Fruit fly (Drosophila melanogaster): Measurements from ENCODE around the gene MED7.

MED7 gene

DNA sequence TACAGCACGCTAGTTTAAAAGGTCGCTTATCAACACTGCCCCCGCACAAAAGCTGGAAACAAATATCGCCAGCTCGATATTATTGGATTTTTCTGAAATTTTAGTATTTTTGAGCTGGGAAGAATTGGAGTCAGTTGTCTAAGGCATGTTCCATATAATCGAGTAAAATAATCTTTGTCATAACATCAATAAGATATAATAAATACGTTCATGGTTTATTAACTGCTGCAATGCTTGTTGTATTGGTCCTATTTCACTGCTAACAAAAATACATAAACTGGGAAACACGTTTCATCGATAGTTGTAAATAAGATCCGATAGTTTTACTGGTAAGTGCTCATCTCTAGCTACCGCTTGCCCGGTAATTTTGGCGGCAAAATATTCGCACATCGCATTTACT, 27.4 kb upstream of the MED7 start, which contains the start of the genes Art1 and Mcm5 (continued):
- TF ChIP-seq CG5180 (GFP tag; optimal IDR thresholded peaks at IDR 0.05) (no peak), Pdp1 (GFP tag; optimal IDR thresholded peaks at IDR 0.05) (peak in 1 of 2 experiments; percentile 49), CG9215 (GFP tag; IDR thresholded peaks at IDR 0.05) (peak; percentile 24; the same call in 1 of the 2 replicates), Oaz (GFP tag; IDR thresholded peaks at IDR 0.05) (no peak), otp (GFP tag; IDR thresholded peaks at IDR 0.05) (no peak), trh (GFP tag; optimal IDR thresholded peaks at IDR 0.05) (no peak), CG2712 (tag; optimal IDR thresholded peaks at IDR 0.05) (peak; percentile 40), CG10366 (GFP tag; IDR thresholded peaks at IDR 0.05) (no peak), CG1792 (GFP tag; optimal IDR thresholded peaks at IDR 0.05) (peak; percentile 19), CG18011 (GFP tag; optimal IDR thresholded peaks at IDR 0.05) (no peak), dpn (GFP tag; optimal IDR thresholded peaks at IDR 0.05) (peak; percentile 56 to 61), pb (GFP tag; optimal IDR thresholded peaks at IDR 0.05) (no peak), CG11696 (GFP tag; IDR thresholded peaks at IDR 0.05) (no peak), CG13287 (GFP tag; IDR thresholded peaks at IDR 0.05; ENCODE audit: partially characterized antibody) (peak; percentile 96), pho (GFP tag; optimal IDR thresholded peaks at IDR 0.05) (peak; percentile 60), twi (tag; optimal IDR thresholded peaks at IDR 0.05) (peak; percentile 22), Eip74EF (GFP tag; optimal IDR thresholded peaks at IDR 0.05) (no peak), CG6272 (GFP tag; IDR thresholded peaks at IDR 0.05) (no peak), CG11723 (GFP tag; optimal IDR thresholded peaks at IDR 0.05) (no peak), dysf (GFP tag; IDR thresholded peaks at IDR 0.05) (no peak), CG7745 (tag; optimal IDR thresholded peaks at IDR 0.05) (no peak), CG14014 (GFP tag; IDR thresholded peaks at IDR 0.05) (no peak), CG2129 (GFP tag; IDR thresholded peaks at IDR 0.05; ENCODE audit: partially characterized antibody) (peak; percentile 95), bigmax (GFP tag; optimal IDR thresholded peaks at IDR 0.05) (no peak), Mad (GFP tag; optimal IDR thresholded peaks at IDR 0.05) (peak; percentile 59), C15 (GFP tag; IDR thresholded peaks at IDR 0.05) (no peak), zfh2 (GFP tag; optimal IDR thresholded peaks at IDR 0.05) (peak; percentile 77), hb (GFP tag; IDR thresholded peaks at IDR 0.05; ENCODE audit: partially characterized antibody) (peak; percentile 91), exex (tag; optimal IDR thresholded peaks at IDR 0.05) (no peak), ftz-f1 (GFP tag; optimal IDR thresholded peaks at IDR 0.05) (no peak), pan (optimal IDR thresholded peaks at IDR 0.05) (no peak), pan (GFP tag; optimal IDR thresholded peaks at IDR 0.05 in 1 of 2, IDR thresholded peaks at IDR 0.05 in 1 of 2) (no peak), CG10209 (GFP tag; optimal IDR thresholded peaks at IDR 0.05) (no peak), CG6654 (GFP tag; optimal IDR thresholded peaks at IDR 0.05) (no peak), Fer2 (tag; optimal IDR thresholded peaks at IDR 0.05) (no peak), hth (optimal IDR thresholded peaks at IDR 0.05) (no peak), crp (GFP tag; optimal IDR thresholded peaks at IDR 0.05) (peak in 1 of 2 experiments; percentile 49), YL-1 (GFP tag; optimal IDR thresholded peaks at IDR 0.05) (peak; percentile 64), CG11695 (GFP tag; IDR thresholded peaks at IDR 0.05) (no peak), kni (GFP tag; optimal IDR thresholded peaks at IDR 0.05) (no peak), MESR4 (GFP tag; optimal IDR thresholded peaks at IDR 0.05) (peak; percentile 11), Spps (tag; optimal IDR thresholded peaks at IDR 0.05) (no peak), Oli (tag; optimal IDR thresholded peaks at IDR 0.05) (no peak), jing (GFP tag; optimal IDR thresholded peaks at IDR 0.05) (no peak), sr (GFP tag; IDR thresholded peaks at IDR 0.05) (no peak), CG7963 (GFP tag; IDR thresholded peaks at IDR 0.05; ENCODE audit: partially characterized antibody) (peak; percentile 71; the same call in 1 of the 3 replicates), cg (GFP tag; optimal IDR thresholded peaks at IDR 0.05) (no peak), ac (GFP tag; optimal IDR thresholded peaks at IDR 0.05) (no peak), CG11560 (tag; IDR thresholded peaks at IDR 0.05) (no peak), CG11085 (GFP tag; IDR thresholded peaks at IDR 0.05) (no peak), CG17912 (GFP tag; optimal IDR thresholded peaks at IDR 0.05) (no peak)

Measured in whole organism, embryonic.